Fruit fly (Drosophila melanogaster) Kc167 (cell line): ENCODE measurements around the gene eIF2gamma.

Experiments used
- Sin3A ChIP-seq: fragments of >200 bp; optimal IDR thresholded peaks from 2 replicates; lab custom pipeline; 2018; ENCODE audit warnings: missing external identifiers
- h ChIP-seq: fragments of >200 bp; optimal IDR thresholded peaks from 3 replicates; lab custom pipeline; 2018; ENCODE audit warnings: missing external identifiers
- psq ChIP-seq: fragments of >200 bp; optimal IDR thresholded peaks from 2 replicates; lab custom pipeline; 2017; ENCODE audit warnings: missing external identifiers

DNA sequence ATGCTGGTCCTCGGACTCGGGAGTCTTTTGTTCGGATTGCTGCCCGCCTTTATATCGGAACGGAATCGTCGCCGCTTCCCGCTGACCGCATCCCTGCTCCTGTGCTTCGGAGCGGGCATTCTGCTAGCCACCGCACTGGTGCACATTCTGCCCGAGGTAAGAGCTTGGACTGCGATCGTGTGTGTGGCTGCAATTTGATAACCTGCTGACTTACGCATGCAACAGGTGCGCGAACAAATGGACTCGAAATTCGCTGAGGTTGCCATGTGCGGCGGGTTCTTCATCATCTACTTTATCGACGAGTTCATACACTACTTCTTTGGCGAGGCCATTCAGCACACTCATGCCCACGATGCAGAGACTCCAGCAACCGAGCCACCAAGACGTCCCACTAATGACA, 5.6 kb upstream of the eIF2gamma start:
- no peak for TF ChIP-seq Sin3A (lab: Kevin White, UChicago)
- TF ChIP-seq psq = no peak
- no peak for TF ChIP-seq h
